Worm (Caenorhabditis elegans) whole organism, dauer: Measurements from ENCODE around the gene Y41D4B.4.
"Not testable (repeated sequence)": the region's sequence is repeated elsewhere in the genome, so short reads cannot be mapped to it uniquely, and the experiment has no call there.

Experiments used
- unc-62 ChIP-seq: sonication (generic microtip); optimal IDR thresholded peaks from 2 replicates; lab custom pipeline; 2017; ENCODE audit warnings: missing biosample characterization, missing genetic modification reagents, missing genetic modification characterization

The Y41D4B.4 gene

DNA sequence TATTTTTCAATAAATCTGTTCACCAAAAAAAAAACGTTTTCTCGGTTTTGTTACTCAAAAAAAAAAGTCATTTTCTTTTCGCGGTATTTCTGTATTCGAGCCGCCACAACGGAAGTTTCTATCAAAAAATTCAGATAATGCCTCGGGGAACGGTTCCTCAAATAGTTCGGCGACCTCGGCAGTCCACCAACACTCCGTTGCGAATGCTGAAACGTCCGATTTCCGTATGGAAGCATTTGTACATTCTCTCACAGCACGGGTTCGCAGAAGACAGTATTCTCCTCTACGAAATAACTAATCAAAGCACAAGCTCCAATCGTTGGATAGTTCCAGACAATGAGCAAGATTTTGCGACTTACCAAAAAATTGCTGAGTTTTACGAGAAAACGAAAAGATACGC lies at the start of gene Y41D4B.4:
Y41D4B.4 (plus strand) TSS at position 133 of the 400 bp plus-strand sequence.
- TF ChIP-seq unc-62 (GFP tag; lab: Kevin White, UChicago), result no peak

ce11 chrIV:1613592-1613991 lies 46.3 kb upstream of the Y41D4B.4 start, which contains the start of gene nhr-122:
TSS of gene nhr-122 (plus strand) at chrIV:1613892.
- TF ChIP-seq unc-62 (GFP tag; lab: Kevin White, UChicago), result no peak

- no peak for TF ChIP-seq unc-62 (GFP tag; lab: Kevin White, UChicago)
Measured at ce11 chrIV:1619519-1620311, 40.2 kb upstream of the Y41D4B.4 start, which contains the start of gene nhr-92. TSS of gene nhr-92 (plus strand) at chrIV:1620094.

DNA sequence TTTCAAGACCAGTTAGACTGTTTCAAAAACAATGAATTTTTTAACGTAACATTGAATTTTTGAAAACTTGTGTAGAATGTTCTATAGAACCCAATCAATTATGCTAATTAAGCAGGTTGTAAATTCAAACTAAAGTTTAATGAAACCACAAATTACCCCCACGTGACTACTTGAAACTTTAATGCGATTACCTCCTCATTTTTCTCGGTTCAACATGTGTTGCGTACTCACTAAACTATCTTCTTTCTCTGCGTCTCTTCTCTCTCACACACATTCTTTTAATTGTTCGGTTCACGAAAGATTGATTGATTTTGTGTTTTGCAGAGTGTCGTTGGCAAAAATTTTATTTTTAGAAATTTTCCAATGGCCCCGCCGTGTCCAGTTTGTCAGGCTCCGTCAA lies 36.2 kb upstream of the Y41D4B.4 start, which contains the start of gene nhr-87:
nhr-87 (plus strand) TSS at position 318 of the 400 bp plus-strand sequence.
- TF ChIP-seq unc-62 (GFP tag; lab: Kevin White, UChicago), result no peak

DNA sequence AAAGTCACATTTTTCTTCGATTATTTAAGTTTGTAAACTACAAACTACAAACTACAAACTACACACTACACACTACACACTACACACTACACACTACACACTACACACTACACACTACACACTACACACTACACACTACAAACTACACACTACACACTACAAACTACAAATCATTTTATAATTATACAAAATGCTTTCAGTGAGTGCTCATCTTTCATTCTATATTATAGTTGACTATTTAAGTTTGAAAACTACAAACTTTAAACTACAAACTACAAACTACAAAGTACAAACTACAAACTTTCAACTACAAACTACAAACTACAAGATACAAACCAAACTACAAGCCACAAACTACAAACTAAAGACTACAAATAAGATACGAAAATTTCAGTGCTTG lies 35.5 kb upstream of the Y41D4B.4 start:
- no peak for TF ChIP-seq unc-62 (GFP tag; lab: Kevin White, UChicago)

DNA sequence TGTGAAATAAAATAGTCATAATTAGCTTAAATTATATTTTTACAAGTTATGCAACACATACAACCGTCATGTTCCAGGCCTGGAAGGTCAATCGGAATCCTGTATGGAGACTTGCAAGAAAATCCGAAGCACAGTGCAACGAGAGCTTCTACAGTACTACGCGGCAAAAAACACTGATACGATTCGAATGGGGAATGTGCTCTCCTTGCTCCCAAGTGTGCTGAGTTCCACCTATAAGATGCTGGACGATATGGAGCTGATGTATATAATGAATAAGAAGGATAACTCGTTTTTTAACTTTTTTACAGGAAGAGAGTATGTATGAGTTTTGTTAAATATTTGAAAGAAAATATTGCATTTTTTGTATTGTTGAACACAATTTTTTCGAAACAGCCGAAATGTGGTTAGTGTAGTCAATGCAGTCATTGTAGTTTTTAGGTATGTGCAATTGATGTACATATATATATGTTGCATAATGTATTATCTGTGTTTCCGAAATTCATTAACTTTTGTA lies 33.5 kb upstream of the Y41D4B.4 start, which contains the start of gene nhr-146:
nhr-146 (plus strand) TSS at position 464 of the 514 bp plus-strand sequence.
- TF ChIP-seq unc-62 (GFP tag; lab: Kevin White, UChicago), result no peak

DNA sequence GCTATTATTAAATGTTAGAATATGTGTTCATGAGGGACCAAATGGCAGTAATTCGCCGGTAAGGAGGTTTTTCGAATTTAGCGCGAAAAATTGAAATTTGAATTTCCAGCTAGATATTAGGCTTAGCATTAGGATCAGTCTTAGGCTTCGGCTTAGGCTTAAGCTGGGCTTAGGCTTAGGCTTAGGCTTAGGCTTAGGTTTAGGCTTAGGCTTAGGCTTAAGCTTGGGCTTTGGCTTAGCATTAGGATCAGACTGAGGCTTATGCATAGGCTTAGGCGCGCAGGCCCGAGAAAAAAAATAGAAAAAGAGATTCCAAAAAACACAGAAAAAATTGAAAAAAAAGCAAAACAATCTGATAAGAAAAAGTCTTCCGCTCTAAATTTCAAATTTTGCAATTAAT lies 31.6 kb upstream of the Y41D4B.4 start:
- TF ChIP-seq unc-62 (GFP tag; lab: Kevin White, UChicago), result no peak

ce11 chrIV:1628730-1629129 lies 31.2 kb upstream of the Y41D4B.4 start:
- no peak for TF ChIP-seq unc-62 (GFP tag; lab: Kevin White, UChicago)

- no peak for TF ChIP-seq unc-62 (GFP tag; lab: Kevin White, UChicago)
Measured at ce11 chrIV:1631651-1632050, 28.3 kb upstream of the Y41D4B.4 start, which contains the start of gene cpg-24. TSS of gene cpg-24 (plus strand) at chrIV:1631951.

ce11 chrIV:1632593-1632992 lies 27.3 kb upstream of the Y41D4B.4 start:
- TF ChIP-seq unc-62 (GFP tag; lab: Kevin White, UChicago), result no peak

ce11 chrIV:1633445-1633844 lies 26.5 kb upstream of the Y41D4B.4 start, which contains the start of gene Y41D4B.6:
TSS of gene Y41D4B.6 (plus strand) at chrIV:1633745.
- TF ChIP-seq unc-62 (GFP tag; lab: Kevin White, UChicago), result no peak

ce11 chrIV:1637333-1637732 lies 22.6 kb upstream of the Y41D4B.4 start:
- TF ChIP-seq unc-62 (GFP tag; lab: Kevin White, UChicago), result no peak

- not testable (repeated sequence) for TF ChIP-seq unc-62 (GFP tag; lab: Kevin White, UChicago)
Measured at ce11 chrIV:1645198-1645597, 14.7 kb upstream of the Y41D4B.4 start, which contains the start of gene nhr-274. TSS of gene nhr-274 (minus strand) at chrIV:1645298.

DNA sequence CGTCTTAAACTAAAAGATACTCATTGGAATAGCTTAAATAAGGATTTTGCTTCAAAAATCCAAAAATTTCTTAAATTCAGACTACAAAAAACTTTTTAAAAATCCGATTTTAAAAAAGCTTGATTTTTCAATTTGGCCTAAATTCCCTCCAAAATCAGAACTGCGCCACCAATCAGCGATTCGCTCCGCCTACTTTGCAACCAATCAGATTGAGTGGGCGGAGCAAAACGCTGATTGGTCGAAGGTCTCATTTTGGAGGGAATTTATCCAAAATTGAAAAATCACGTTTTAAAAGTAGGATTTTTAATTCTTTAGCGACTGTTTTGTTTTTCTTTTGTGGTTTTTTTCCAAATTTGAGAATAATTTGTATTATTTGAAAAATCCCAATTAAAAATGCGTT lies 10.6 kb upstream of the Y41D4B.4 start:
- TF ChIP-seq unc-62 (GFP tag; lab: Kevin White, UChicago), result no peak

ce11 chrIV:1649794-1650193 lies 10.1 kb upstream of the Y41D4B.4 start:
- no peak for TF ChIP-seq unc-62 (GFP tag; lab: Kevin White, UChicago)

ce11 chrIV:1655312-1655711 lies 4.6 kb upstream of the Y41D4B.4 start:
- no peak for TF ChIP-seq unc-62 (GFP tag; lab: Kevin White, UChicago)
